Fruit fly (Drosophila melanogaster) whole organism, embryonic: ENCODE results near the gene CG15696.

Experiments
- Bteb2 ChIP-seq: fragments of 200-800 bp; sonication (Bioruptor generic); optimal IDR thresholded peaks from 2 replicates; lab custom pipeline; 2016; ENCODE audit warnings: missing biosample characterization, missing genetic modification characterization
- CG11695 ChIP-seq: fragments of 200-800 bp; sonication (Bioruptor generic); IDR thresholded peaks from 3 replicates; pipeline ENCODE4 v1.3.6; 2022; ENCODE audit warnings: missing biosample characterization, missing genetic modification characterization
- CG14710 ChIP-seq: fragments of 200-800 bp; sonication (Bioruptor generic); optimal IDR thresholded peaks from 3 replicates; lab custom pipeline; 2019; ENCODE audit warnings: missing biosample characterization, mild to moderate bottlenecking, missing genetic modification characterization, moderate library complexity
- CG17361 ChIP-seq: fragments of 200-800 bp; sonication (Bioruptor generic); IDR thresholded peaks from 3 replicates; pipeline ENCODE4 v1.3.6; 2022; ENCODE audit warnings: missing biosample characterization, missing genetic modification characterization
- CG18262 ChIP-seq: fragments of 200-800 bp; optimal IDR thresholded peaks from 3 replicates; lab custom pipeline; 2019; ENCODE audit warnings: missing biosample characterization, mild to moderate bottlenecking, missing genetic modification characterization, moderate library complexity
- CG1832 ChIP-seq: fragments of 200-800 bp; sonication (Bioruptor generic); optimal IDR thresholded peaks from 2 replicates; lab custom pipeline; 2017; ENCODE audit warnings: missing biosample characterization, mild to moderate bottlenecking, missing genetic modification characterization, inconsistent platforms
- CG30403 ChIP-seq: fragments of 200-800 bp; sonication (Bioruptor generic); optimal IDR thresholded peaks from 3 replicates; lab custom pipeline; 2016; ENCODE audit warnings: missing biosample characterization, missing genetic modification characterization
- CG4404 ChIP-seq: fragments of 200-800 bp; sonication (Bioruptor generic); IDR thresholded peaks from 2 replicates; pipeline ENCODE4 v1.3.6; 2022; ENCODE audit warnings: missing biosample characterization, missing genetic modification characterization
- CG4617 ChIP-seq: fragments of 200-800 bp; sonication (Bioruptor generic); optimal IDR thresholded peaks from 3 replicates; lab custom pipeline; 2016; ENCODE audit warnings: missing biosample characterization, missing genetic modification characterization, borderline replicate concordance
- CG6654 ChIP-seq: fragments of 200-800 bp; sonication (Bioruptor generic); optimal IDR thresholded peaks from 2 replicates; lab custom pipeline; 2017; ENCODE audit warnings: missing biosample characterization, mild to moderate bottlenecking, missing genetic modification characterization
- CG6813 ChIP-seq: fragments of 200-800 bp; sonication (Bioruptor generic); optimal IDR thresholded peaks from 2 replicates; lab custom pipeline; 2017; ENCODE audit warnings: missing biosample characterization, missing genetic modification characterization, mild to moderate bottlenecking, moderate library complexity, missing genetic modification reagents
- CG7372 ChIP-seq: fragments of 200-800 bp; sonication (Bioruptor generic); IDR thresholded peaks from 2 replicates; pipeline ENCODE4 v1.3.6; 2022; ENCODE audit warnings: missing biosample characterization, missing genetic modification characterization
- CG7745 ChIP-seq: fragments of 200-800 bp; sonication (Bioruptor generic); optimal IDR thresholded peaks from 2 replicates; lab custom pipeline; 2018; ENCODE audit warnings: missing biosample characterization, mild to moderate bottlenecking, missing genetic modification characterization, moderate library complexity
- CG9727 ChIP-seq: fragments of 200-800 bp; sonication (Bioruptor generic); optimal IDR thresholded peaks from 3 replicates; lab custom pipeline; 2017; ENCODE audit warnings: missing biosample characterization, mild to moderate bottlenecking, missing genetic modification characterization
- CG9797 ChIP-seq: fragments of 200-800 bp; sonication (Bioruptor generic); optimal IDR thresholded peaks from 3 replicates; lab custom pipeline; 2018; ENCODE audit warnings: missing biosample characterization, mild to moderate bottlenecking, missing genetic modification characterization
- CG9876 ChIP-seq: fragments of 200-800 bp; sonication (Bioruptor generic); optimal IDR thresholded peaks from 2 replicates; lab custom pipeline; 2016; ENCODE audit warnings: missing biosample characterization, missing genetic modification characterization
- CHES-1-like ChIP-seq: fragments of 200-800 bp; sonication (Bioruptor generic); optimal IDR thresholded peaks from 2 replicates; lab custom pipeline; 2016; ENCODE audit warnings: missing biosample characterization, missing genetic modification characterization
- CTCF ChIP-seq: fragments of 200-800 bp; sonication (Bioruptor generic); optimal IDR thresholded peaks from 2 replicates; lab custom pipeline; 2017; ENCODE audit warnings: missing biosample characterization, mild to moderate bottlenecking, missing genetic modification characterization, moderate library complexity
- CrebB ChIP-seq: fragments of 200-800 bp; sonication (Bioruptor generic); optimal IDR thresholded peaks from 3 replicates; lab custom pipeline; 2018; ENCODE audit warnings: missing biosample characterization, mild to moderate bottlenecking, missing genetic modification characterization
- Deaf1 ChIP-seq: fragments of 200-800 bp; optimal IDR thresholded peaks from 3 replicates; lab custom pipeline; 2019; ENCODE audit warnings: missing biosample characterization, mild to moderate bottlenecking, missing genetic modification characterization, moderate library complexity
- Dek ChIP-seq: fragments of 200-800 bp; sonication (Bioruptor generic); optimal IDR thresholded peaks from 3 replicates; lab custom pipeline; 2019; ENCODE audit warnings: missing biosample characterization, mild to moderate bottlenecking, missing genetic modification characterization, moderate library complexity
- Dfd ChIP-seq, 2 experiments: fragments of >200 bp; optimal IDR thresholded peaks; 2 replicates each; lab custom pipeline; 2017; ENCODE audit warnings: missing biosample characterization in 2 of 2, missing genetic modification characterization in 2 of 2
- Ets97D ChIP-seq: fragments of 200-800 bp; sonication (Bioruptor generic); optimal IDR thresholded peaks from 3 replicates; lab custom pipeline; 2016; ENCODE audit warnings: missing biosample characterization, missing genetic modification characterization
- Fer2 ChIP-seq: fragments of 200-800 bp; sonication (Bioruptor generic); optimal IDR thresholded peaks from 2 replicates; lab custom pipeline; 2018; ENCODE audit warnings: missing biosample characterization, mild to moderate bottlenecking, missing genetic modification characterization, moderate library complexity
- Gug ChIP-seq: fragments of 200-800 bp; sonication (Bioruptor generic); IDR thresholded peaks from 4 replicates; pipeline ENCODE4 v1.3.6; 2022; ENCODE audit warnings: missing biosample characterization, missing genetic modification characterization
- Kr ChIP-seq: fragments of 200-800 bp; sonication (Bioruptor generic); optimal IDR thresholded peaks from 2 replicates; lab custom pipeline; 2017; ENCODE audit warnings: missing biosample characterization, mild to moderate bottlenecking, missing genetic modification characterization
- Lpt ChIP-seq: fragments of >200 bp; optimal IDR thresholded peaks from 2 replicates; lab custom pipeline; 2018; ENCODE audit warnings: missing biosample characterization, missing genetic modification characterization
- MESR4 ChIP-seq: fragments of 200-800 bp; sonication (Bioruptor generic); optimal IDR thresholded peaks from 2 replicates; lab custom pipeline; 2018; ENCODE audit warnings: missing biosample characterization, mild to moderate bottlenecking, missing genetic modification characterization, moderate library complexity
- MTF-1 ChIP-seq: fragments of 200-800 bp; sonication (Bioruptor generic); optimal IDR thresholded peaks from 2 replicates; lab custom pipeline; 2018; ENCODE audit warnings: missing biosample characterization, mild to moderate bottlenecking, missing genetic modification characterization, borderline replicate concordance
- NFAT ChIP-seq: fragments of 200-800 bp; sonication (Bioruptor generic); IDR thresholded peaks from 2 replicates; pipeline ENCODE4 v1.3.6; 2022; ENCODE audit warnings: missing biosample characterization, missing genetic modification characterization
- PHDP ChIP-seq: fragments of 200-800 bp; sonication (Bioruptor generic); optimal IDR thresholded peaks from 3 replicates; lab custom pipeline; 2018; ENCODE audit warnings: missing biosample characterization, mild to moderate bottlenecking, missing genetic modification characterization, moderate library complexity
- Sry-δ ChIP-seq: fragments of 200-800 bp; sonication (Bioruptor generic); optimal IDR thresholded peaks from 2 replicates; lab custom pipeline; 2016; ENCODE audit warnings: missing biosample characterization, missing genetic modification characterization
- TFAM ChIP-seq: fragments of 200-800 bp; sonication (Bioruptor generic); optimal IDR thresholded peaks from 2 replicates; lab custom pipeline; 2017; ENCODE audit warnings: missing biosample characterization, missing genetic modification characterization, inconsistent platforms
- Usf ChIP-seq: fragments of 200-800 bp; sonication (Bioruptor generic); optimal IDR thresholded peaks from 2 replicates; lab custom pipeline; 2017; ENCODE audit warnings: missing genotype, missing biosample characterization, missing genetic modification characterization
- Vsx1 ChIP-seq: fragments of 200-800 bp; sonication (Bioruptor generic); optimal IDR thresholded peaks from 2 replicates; lab custom pipeline; 2017; ENCODE audit warnings: missing biosample characterization, mild to moderate bottlenecking, missing genetic modification characterization, missing genetic modification reagents
- az2 ChIP-seq: fragments of 200-800 bp; sonication (Bioruptor generic); optimal IDR thresholded peaks from 3 replicates; lab custom pipeline; 2016; ENCODE audit warnings: missing biosample characterization, missing genetic modification characterization
- croc ChIP-seq: fragments of 200-800 bp; sonication (Bioruptor generic); conservative IDR thresholded peaks from 3 replicates; pipeline ENCODE4 v1.3.6; 2022; ENCODE audit warnings: missing biosample characterization, missing genetic modification characterization
- fd102C ChIP-seq: fragments of 200-800 bp; sonication (Bioruptor generic); optimal IDR thresholded peaks from 2 replicates; lab custom pipeline; 2018; ENCODE audit warnings: missing biosample characterization, mild to moderate bottlenecking, missing genetic modification characterization, moderate library complexity
- fru ChIP-seq: fragments of >200 bp; optimal IDR thresholded peaks from 2 replicates; lab custom pipeline; 2017
- ham ChIP-seq: fragments of 200-800 bp; sonication (Bioruptor generic); IDR thresholded peaks from 2 replicates; pipeline ENCODE4 v1.3.6; 2022; ENCODE audit warnings: missing biosample characterization, missing genetic modification characterization
- lmd ChIP-seq: fragments of 200-800 bp; sonication (Bioruptor generic); IDR thresholded peaks from 2 replicates; pipeline ENCODE4 v1.3.6; 2022; ENCODE audit warnings: missing biosample characterization, missing genetic modification characterization
- nerfin-1 ChIP-seq: fragments of 200-800 bp; sonication (Bioruptor generic); optimal IDR thresholded peaks from 3 replicates; lab custom pipeline; 2019; ENCODE audit warnings: missing biosample characterization, mild to moderate bottlenecking, missing genetic modification characterization, moderate library complexity
- oc ChIP-seq: fragments of 200-800 bp; sonication (Bioruptor generic); optimal IDR thresholded peaks from 2 replicates; lab custom pipeline; 2018; ENCODE audit warnings: missing biosample characterization, mild to moderate bottlenecking, missing genetic modification characterization, moderate library complexity
- pfk ChIP-seq: fragments of 200-800 bp; sonication (Bioruptor generic); optimal IDR thresholded peaks from 2 replicates; lab custom pipeline; 2018; ENCODE audit warnings: missing biosample characterization, mild to moderate bottlenecking, missing genetic modification characterization, moderate library complexity
- phol ChIP-seq: fragments of 200-800 bp; sonication (Bioruptor generic); optimal IDR thresholded peaks from 3 replicates; lab custom pipeline; 2018; ENCODE audit warnings: missing biosample characterization, mild to moderate bottlenecking, missing genetic modification characterization, moderate library complexity
- pnt ChIP-seq: fragments of 200-800 bp; sonication (Bioruptor generic); optimal IDR thresholded peaks from 3 replicates; lab custom pipeline; 2016; ENCODE audit warnings: missing biosample characterization, missing genetic modification characterization
- schlank ChIP-seq: fragments of 200-800 bp; sonication (Bioruptor generic); optimal IDR thresholded peaks from 2 replicates; lab custom pipeline; 2018; ENCODE audit warnings: missing biosample characterization, mild to moderate bottlenecking, missing genetic modification characterization
- scrt ChIP-seq: fragments of 200-800 bp; sonication (Bioruptor generic); optimal IDR thresholded peaks from 2 replicates; lab custom pipeline; 2018; ENCODE audit warnings: missing biosample characterization, mild to moderate bottlenecking, missing genetic modification characterization, moderate library complexity
- twi ChIP-seq: fragments of 200-800 bp; optimal IDR thresholded peaks from 2 replicates; lab custom pipeline; 2019; ENCODE audit warnings: missing biosample characterization, mild to moderate bottlenecking, missing genetic modification characterization, moderate library complexity
- zf30C ChIP-seq: fragments of 200-800 bp; sonication (Bioruptor generic); optimal IDR thresholded peaks from 3 replicates; lab custom pipeline; 2018; ENCODE audit warnings: missing biosample characterization, mild to moderate bottlenecking, missing genetic modification characterization

CG15696 gene

DNA sequence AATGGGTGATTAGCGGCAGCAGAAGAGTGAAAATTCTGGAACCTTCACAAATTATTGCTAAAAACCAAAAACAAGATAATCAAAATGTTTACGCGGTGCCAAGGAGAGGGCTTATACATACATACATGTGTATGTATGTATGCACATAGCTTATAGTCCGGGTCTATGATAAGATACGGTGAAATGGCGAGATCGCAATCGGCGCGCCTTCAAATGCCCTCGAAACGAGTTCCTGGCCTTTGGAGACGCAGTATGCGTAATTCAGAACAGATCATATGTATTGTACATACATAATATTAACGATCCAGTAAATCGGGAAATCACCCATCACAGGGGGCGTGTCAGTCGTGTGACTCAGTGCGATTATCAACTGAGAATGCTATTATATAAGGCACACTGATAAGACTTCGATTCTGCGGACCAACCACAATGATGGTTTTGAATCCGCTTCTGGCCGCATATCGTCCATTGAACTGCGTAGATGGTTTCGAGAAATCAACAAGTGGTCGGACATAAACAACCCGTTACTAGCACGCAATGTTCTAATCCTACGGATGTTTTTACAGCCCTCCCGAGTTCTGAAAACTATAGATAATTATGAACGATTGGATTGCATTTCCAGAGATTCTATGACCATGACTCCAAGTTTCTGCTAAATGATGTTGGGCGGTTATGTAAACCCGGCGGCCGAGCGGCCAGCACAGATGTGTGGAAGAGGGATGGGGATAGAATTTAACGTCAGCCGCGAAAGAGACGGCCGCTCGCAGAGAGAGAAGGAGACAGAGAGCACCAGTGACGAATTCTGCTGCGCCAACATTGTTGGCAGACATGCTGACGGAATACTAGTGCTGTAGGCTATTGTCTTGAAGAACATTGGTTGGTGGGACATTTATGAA is 18.1 kb upstream of the CG15696 start (continued):
- TF ChIP-seq MTF-1 (GFP tag; lab: Kevin White, UChicago) (no peak), pnt (GFP tag; lab: Kevin White, UChicago) (no peak), CG4617 (no peak), az2 (GFP tag; lab: Kevin White, UChicago) (no peak), fru (lab: Kevin White, UChicago) (no peak), zf30C (no peak), CG7372 (GFP tag; lab: Robert Waterston, UW) (no peak), CG7745 (tag; lab: Kevin White, UChicago) (no peak), CG17361 (GFP tag; lab: Robert Waterston, UW) (no peak), phol (tag; lab: Kevin White, UChicago) (no peak), CG14710 (tag; lab: Kevin White, UChicago) (no peak), CrebB (tag; lab: Kevin White, UChicago) (no peak), schlank (tag; lab: Kevin White, UChicago) (no peak), NFAT (GFP tag; lab: Robert Waterston, UW) (peak; percentile 60), Fer2 (tag; lab: Kevin White, UChicago) (no peak), CG18262 (tag; lab: Kevin White, UChicago) (no peak), CHES-1-like (no peak), CG9727 (no peak), pfk (GFP tag; lab: Kevin White, UChicago) (no peak), CG6654 (no peak), CTCF (GFP tag; lab: Kevin White, UChicago) (no peak), CG4404 (GFP tag; lab: Robert Waterston, UW) (no peak), CG1832 (GFP tag; lab: Kevin White, UChicago) (peak; percentile 95), scrt (GFP tag; lab: Kevin White, UChicago) (peak; percentile 87), oc (tag; lab: Kevin White, UChicago) (peak; percentile 15), lmd (GFP tag; lab: Robert Waterston, UW) (no peak), Sry-δ (GFP tag; lab: Kevin White, UChicago) (no peak), Vsx1 (GFP tag; lab: Kevin White, UChicago) (no peak), Deaf1 (tag; lab: Kevin White, UChicago) (peak; percentile 18), croc (GFP tag; lab: Robert Waterston, UW) (no peak), Kr (GFP tag; lab: Kevin White, UChicago) (no peak), Ets97D (GFP tag; lab: Kevin White, UChicago) (no peak), Dfd (GFP tag; optimal IDR thresholded peaks at IDR 0.05; lab: Kevin White, UChicago) (no peak), CG30403 (GFP tag; lab: Kevin White, UChicago) (no peak), CG6813 (no peak), CG11695 (GFP tag; lab: Robert Waterston, UW) (no peak), CG9876 (GFP tag; lab: Kevin White, UChicago) (no peak), MESR4 (peak; percentile 4), Usf (no peak), nerfin-1 (tag; lab: Kevin White, UChicago) (no peak), Dek (no peak), Bteb2 (GFP tag; lab: Kevin White, UChicago) (no peak), twi (tag; lab: Kevin White, UChicago) (peak; percentile 73), Lpt (no peak), ham (GFP tag; lab: Robert Waterston, UW) (no peak), CG9797 (no peak), TFAM (GFP tag; lab: Kevin White, UChicago) (no peak), fd102C (no peak), PHDP (tag; lab: Kevin White, UChicago) (no peak), Gug (GFP tag; lab: Robert Waterston, UW) (peak; percentile 51; the same call in 2 of the 4 replicates)
